Worm (Caenorhabditis elegans) whole organism, young adult: ENCODE measurements around the gene F08H9.4.

Experiments used
- Y53G8AR.9 ChIP-seq: fragments of 200-800 bp; sonication (Bioruptor generic); conservative IDR thresholded peaks from 2 replicates; pipeline ENCODE4 v1.3.6; 2022; ENCODE audit warnings: missing genetic modification reagents, missing genetic modification characterization, missing compliant biosample characterization
- ZK185.1 ChIP-seq: sonication (generic microtip); optimal IDR thresholded peaks from 2 replicates; lab custom pipeline; 2016; ENCODE audit warnings: mild to moderate bottlenecking, missing genetic modification characterization, missing compliant biosample characterization; ENCODE audit not compliant: poor library complexity, severe bottlenecking
- attf-6 ChIP-seq: fragments of 200-800 bp; sonication (Bioruptor generic); IDR thresholded peaks from 2 replicates; pipeline ENCODE4 v1.3.6; 2022; ENCODE audit warnings: missing genetic modification reagents, missing genetic modification characterization, missing compliant biosample characterization
- nfyb-1 ChIP-seq: fragments of 200-800 bp; sonication (Bioruptor generic); IDR thresholded peaks from 2 replicates; pipeline ENCODE4 v1.3.6; 2022; ENCODE audit warnings: missing genetic modification reagents, missing genetic modification characterization, missing compliant biosample characterization
- nhr-80 ChIP-seq: sonication (generic microtip); optimal IDR thresholded peaks from 2 replicates; lab custom pipeline; 2016; ENCODE audit warnings: missing genetic modification characterization, missing compliant biosample characterization
- tbp1 ChIP-seq: fragments of 200-800 bp; sonication (Bioruptor generic); optimal IDR thresholded peaks from 2 replicates; lab custom pipeline; 2018; ENCODE audit warnings: mild to moderate bottlenecking, missing genetic modification characterization, missing compliant biosample characterization

The F08H9.4 gene

ce11 chrV:14414964-14415564 lies 49.2 kb downstream of the F08H9.4 start, which contains the start of the genes nxf-1 and C15H11.11 (continued):
- TF ChIP-seq Y53G8AR.9 (peak; percentile 63; the same call in 1 of the 2 replicates), ZK185.1 (peak; percentile 74), nfyb-1 (GFP tag; lab: Robert Waterston, UW) (peak; percentile 60; the same call in 1 of the 2 replicates), tbp1 (GFP tag; lab: Kevin White, UChicago) (peak; percentile 19)

- TF ChIP-seq attf-6 (GFP tag; lab: Robert Waterston, UW) (no peak), nhr-80 (tag; lab: Kevin White, UChicago) (peak; percentile 73)
- TF ChIP-seq, all 124 proteins: peak for 1
Measured at ce11 chrV:14414032-14414431, 50.2 kb downstream of the F08H9.4 start.
